Worm (Caenorhabditis elegans) whole organism, midembryonic: ENCODE results near the gene C06A1.3.

Experiments
- T22C8.4 ChIP-seq: fragments of 200-800 bp; sonication (Bioruptor generic); IDR thresholded peaks from 2 replicates; pipeline ENCODE4 v1.3.6; 2022; ENCODE audit warnings: missing genetic modification characterization, missing compliant biosample characterization
- cog-1 ChIP-seq: sonication (generic microtip); optimal IDR thresholded peaks from 2 replicates; lab custom pipeline; 2016; ENCODE audit warnings: missing genetic modification characterization, missing compliant biosample characterization
- flt-1 ChIP-seq: fragments of 200-800 bp; sonication (Bioruptor generic); IDR thresholded peaks from 2 replicates; pipeline ENCODE4 v1.3.6; 2022; ENCODE audit warnings: missing genetic modification characterization, missing compliant biosample characterization
- klf-2 ChIP-seq: fragments of 200-800 bp; sonication (Bioruptor generic); conservative IDR thresholded peaks from 2 replicates; pipeline ENCODE4 v1.3.6; 2022; ENCODE audit warnings: missing genetic modification reagents, missing genetic modification characterization, missing compliant biosample characterization
- med-1 ChIP-seq: sonication (generic microtip); optimal IDR thresholded peaks from 2 replicates; lab custom pipeline; 2017; ENCODE audit warnings: missing genetic modification characterization, mild to moderate bottlenecking, missing compliant biosample characterization, antibody characterized with exemption, missing genetic modification reagents; ENCODE audit not compliant: insufficient read depth
- ref-1 ChIP-seq: fragments of 200-800 bp; sonication (Bioruptor generic); conservative IDR thresholded peaks from 2 replicates; pipeline ENCODE4 v1.3.6; 2022; ENCODE audit warnings: missing genetic modification reagents, missing genetic modification characterization, missing compliant biosample characterization
- tab-1 ChIP-seq: fragments of 200-800 bp; sonication (Bioruptor generic); IDR thresholded peaks from 2 replicates; pipeline ENCODE4 v1.3.6; 2022; ENCODE audit warnings: missing genetic modification characterization, missing compliant biosample characterization
- ztf-23 ChIP-seq: fragments of 200-800 bp; sonication (Bioruptor generic); IDR thresholded peaks from 2 replicates; pipeline ENCODE4 v1.3.6; 2022; ENCODE audit warnings: missing genetic modification reagents, missing genetic modification characterization, missing compliant biosample characterization
- ztf-29 ChIP-seq: fragments of 200-800 bp; sonication (Bioruptor generic); IDR thresholded peaks from 2 replicates; pipeline ENCODE4 v1.3.6; 2022; ENCODE audit warnings: missing genetic modification reagents, missing genetic modification characterization, missing compliant biosample characterization

- TF ChIP-seq T22C8.4 (GFP tag; lab: Robert Waterston, UW) (no peak), ref-1 (GFP tag; lab: Robert Waterston, UW) (no peak), flt-1 (GFP tag; lab: Robert Waterston, UW) (no peak), ztf-29 (GFP tag; lab: Robert Waterston, UW) (no peak), med-1 (GFP tag; lab: Kevin White, UChicago) (no peak), tab-1 (GFP tag; lab: Robert Waterston, UW) (no peak), ztf-23 (GFP tag; lab: Robert Waterston, UW) (no peak), klf-2 (GFP tag; lab: Robert Waterston, UW) (no peak), cog-1 (tag; lab: Kevin White, UChicago) (no peak)
Measured at ce11 chrII:10608821-10609220, 36.8 kb downstream of the C06A1.3 start.
